Worm (Caenorhabditis elegans) whole organism, L4 larva: ENCODE results near the gene T04C12.1.
A peak's percentile ranks its signal among the peaks of the same experiment; 100 is the strongest.

Experiments used
- F26F4.8 ChIP-seq: fragments of 200-800 bp; sonication (Bioruptor generic); conservative IDR thresholded peaks from 2 replicates; pipeline ENCODE4 v1.3.6; 2022; ENCODE audit warnings: missing genetic modification characterization, missing compliant biosample characterization
- F49E8.2 ChIP-seq: sonication (generic microtip); optimal IDR thresholded peaks from 2 replicates; lab custom pipeline; 2016; ENCODE audit warnings: missing compliant biosample characterization, mild to moderate bottlenecking, missing genetic modification characterization, borderline replicate concordance
- R02D3.7 ChIP-seq: fragments of 150-350 bp; sonication (generic microtip); optimal IDR thresholded peaks from 3 replicates; lab custom pipeline; 2014; ENCODE audit warnings: missing biosample characterization, missing genetic modification characterization
- Y48G9A.11 ChIP-seq: fragments of 200-800 bp; sonication (Bioruptor generic); IDR thresholded peaks from 2 replicates; pipeline ENCODE4 v1.3.6; 2022; ENCODE audit warnings: missing genetic modification reagents, missing genetic modification characterization, missing compliant biosample characterization
- aha-1 ChIP-seq: fragments of 150-350 bp; peaks from one replicate; lab custom pipeline; 2014; ENCODE audit warnings: missing biosample characterization, missing genetic modification characterization
- aly-2 ChIP-seq: sonication (generic microtip); optimal IDR thresholded peaks from 2 replicates; lab custom pipeline; 2018; ENCODE audit warnings: missing biosample characterization, missing genetic modification characterization
- ama-1 ChIP-seq: fragments of 150-350 bp; optimal IDR thresholded peaks from 2 replicates; lab custom pipeline; 2014; ENCODE audit warnings: inconsistent platforms, mixed read lengths
- attf-4 ChIP-seq: sonication (generic microtip); optimal IDR thresholded peaks from 3 replicates; lab custom pipeline; 2017; ENCODE audit warnings: missing biosample characterization, missing genetic modification characterization
- ceh-44 ChIP-seq: fragments of 200-800 bp; sonication (Bioruptor generic); IDR thresholded peaks from 2 replicates; pipeline ENCODE4 v1.3.6; 2022; ENCODE audit warnings: missing genetic modification reagents, missing genetic modification characterization, missing compliant biosample characterization
- ces-1 ChIP-seq: fragments of 150-350 bp; sonication (generic microtip); optimal IDR thresholded peaks from 4 replicates; lab custom pipeline; 2014; ENCODE audit warnings: missing biosample characterization, missing genetic modification reagents, missing genetic modification characterization
- daf-12 ChIP-seq: fragments of 150-350 bp; optimal IDR thresholded peaks from 2 replicates; lab custom pipeline; 2014; ENCODE audit warnings: missing biosample characterization, missing genetic modification reagents, missing genetic modification characterization
- daf-8 ChIP-seq: fragments of 200-800 bp; sonication (Bioruptor generic); IDR thresholded peaks from 2 replicates; pipeline ENCODE4 v1.3.6; 2022; ENCODE audit warnings: missing genetic modification characterization, missing compliant biosample characterization
- dmd-6 ChIP-seq: fragments of 200-800 bp; sonication (Bioruptor generic); IDR thresholded peaks from 2 replicates; pipeline ENCODE4 v1.3.6; 2022; ENCODE audit warnings: missing genetic modification reagents, missing genetic modification characterization, missing compliant biosample characterization
- dmd-9 ChIP-seq: fragments of 200-800 bp; sonication (Bioruptor generic); IDR thresholded peaks from 2 replicates; pipeline ENCODE4 v1.3.6; 2022; ENCODE audit warnings: missing genetic modification reagents, missing genetic modification characterization, missing compliant biosample characterization
- dpl-1 ChIP-seq: fragments of 150-350 bp; optimal IDR thresholded peaks from 2 replicates; lab custom pipeline; 2014; ENCODE audit warnings: missing biosample characterization, missing genetic modification reagents, missing genetic modification characterization
- duxl-1 ChIP-seq: sonication (generic microtip); optimal IDR thresholded peaks from 2 replicates; lab custom pipeline; 2016; ENCODE audit warnings: mild to moderate bottlenecking, missing genetic modification characterization, moderate library complexity, missing compliant biosample characterization; ENCODE audit not compliant: poor library complexity
- dve-1 ChIP-seq: sonication (generic microtip); optimal IDR thresholded peaks from 2 replicates; lab custom pipeline; 2017; ENCODE audit warnings: antibody characterized with exemption, mild to moderate bottlenecking, missing genetic modification characterization, missing compliant biosample characterization; ENCODE audit not compliant: insufficient read depth
- egl-43 ChIP-seq: fragments of 200-800 bp; sonication (Bioruptor generic); IDR thresholded peaks from 2 replicates; pipeline ENCODE4 v1.3.6; 2022; ENCODE audit warnings: missing genetic modification reagents, missing genetic modification characterization, missing compliant biosample characterization
- fkh-10 ChIP-seq: fragments of 150-350 bp; optimal IDR thresholded peaks from 2 replicates; lab custom pipeline; 2014; ENCODE audit warnings: missing biosample characterization, missing genetic modification reagents, missing genetic modification characterization
- fos-1 ChIP-seq: fragments of 150-350 bp; optimal IDR thresholded peaks from 2 replicates; lab custom pipeline; 2014; ENCODE audit warnings: missing biosample characterization, missing genetic modification characterization
- lin-13 ChIP-seq: fragments of 150-350 bp; optimal IDR thresholded peaks from 2 replicates; lab custom pipeline; 2014; ENCODE audit warnings: missing biosample characterization, missing genetic modification reagents, missing genetic modification characterization
- lsy-2 ChIP-seq, 2 experiments: fragments of 150-350 bp in 1 of 2; sonication (generic microtip) in 1 of 2; optimal IDR thresholded peaks; 2 replicates each; lab custom pipeline; 2014 to 2017; ENCODE audit warnings: missing biosample characterization in 2 of 2, missing genetic modification characterization in 2 of 2
- madf-9 ChIP-seq: fragments of 200-800 bp; sonication (Bioruptor generic); conservative IDR thresholded peaks from 2 replicates; pipeline ENCODE4 v1.3.6; 2022; ENCODE audit warnings: missing genetic modification reagents, missing genetic modification characterization, missing compliant biosample characterization
- mes-2 ChIP-seq: sonication (generic microtip); optimal IDR thresholded peaks from 2 replicates; lab custom pipeline; 2016; ENCODE audit warnings: missing genotype, mild to moderate bottlenecking, missing genetic modification characterization, missing compliant biosample characterization; ENCODE audit not compliant: poor library complexity, severe bottlenecking
- nhr-102 ChIP-seq: sonication (generic microtip); optimal IDR thresholded peaks from 2 replicates; lab custom pipeline; 2016; ENCODE audit warnings: mild to moderate bottlenecking, missing genetic modification characterization, moderate library complexity, missing compliant biosample characterization
- nhr-11 ChIP-seq: fragments of 150-350 bp; optimal IDR thresholded peaks from 2 replicates; lab custom pipeline; 2014; ENCODE audit warnings: missing biosample characterization, missing genetic modification characterization
- nhr-237 ChIP-seq: sonication (generic microtip); optimal IDR thresholded peaks from 2 replicates; lab custom pipeline; 2017; ENCODE audit warnings: missing biosample characterization, missing genetic modification characterization
- nhr-77 ChIP-seq: fragments of 150-350 bp; optimal IDR thresholded peaks from 2 replicates; lab custom pipeline; 2014; ENCODE audit warnings: missing biosample characterization, missing genetic modification characterization
- pha-4 ChIP-seq, 2 experiments: fragments of 150-350 bp in 1 of 2; fragments of 200-800 bp in 1 of 2; sonication (Bioruptor generic) in 1 of 2; IDR thresholded peaks in 1 of 2; optimal IDR thresholded peaks in 1 of 2; 2 replicates each; pipeline versions ENCODE4 v1.3.6 to Lab custom; 2014 to 2022; ENCODE audit warnings: missing genetic modification characterization in 2 of 2, missing genetic modification reagents in 2 of 2, missing biosample characterization in 1 of 2, missing compliant biosample characterization in 1 of 2
- rbr-2 ChIP-seq: sonication (generic microtip); optimal IDR thresholded peaks from 2 replicates; lab custom pipeline; 2016; ENCODE audit warnings: missing genotype, missing genetic modification characterization, missing compliant biosample characterization
- snpc-1.2 ChIP-seq: fragments of 200-800 bp; sonication (Bioruptor generic); IDR thresholded peaks from 2 replicates; pipeline ENCODE4 v1.3.6; 2022; ENCODE audit warnings: missing genetic modification reagents, missing genetic modification characterization, missing compliant biosample characterization
- snpc-4 ChIP-seq: fragments of 150-350 bp; optimal IDR thresholded peaks from 2 replicates; lab custom pipeline; 2014; ENCODE audit warnings: missing biosample characterization, missing genetic modification characterization
- spr-3 ChIP-seq: fragments of 200-800 bp; sonication (Bioruptor generic); optimal IDR thresholded peaks from 2 replicates; lab custom pipeline; 2018; ENCODE audit warnings: mild to moderate bottlenecking, missing genetic modification characterization, missing compliant biosample characterization
- tra-1 ChIP-seq: fragments of 200-800 bp; sonication (Bioruptor generic); IDR thresholded peaks from 2 replicates; pipeline ENCODE4 v1.3.6; 2022; ENCODE audit warnings: missing genetic modification reagents, missing genetic modification characterization, missing compliant biosample characterization
- unc-130 ChIP-seq: sonication (generic microtip); optimal IDR thresholded peaks from 2 replicates; lab custom pipeline; 2016; ENCODE audit warnings: missing genetic modification reagents, missing genetic modification characterization, missing compliant biosample characterization
- unc-62 ChIP-seq, 3 experiments: fragments of 150-350 bp in 1 of 3; sonication (generic microtip); optimal IDR thresholded peaks in 2 of 3; peaks in 1 of 3; 1 replicate in 1 of 3; 2 replicates in 2 of 3; lab custom pipeline; 2014 to 2017; ENCODE audit warnings: missing biosample characterization in 3 of 3, missing genetic modification characterization in 3 of 3, missing genetic modification reagents in 3 of 3, missing genotype in 1 of 3
- vab-7 ChIP-seq: fragments of 200-800 bp; sonication (Bioruptor generic); IDR thresholded peaks from 2 replicates; pipeline ENCODE4 v1.3.6; 2022; ENCODE audit warnings: missing genetic modification reagents, missing genetic modification characterization, missing compliant biosample characterization
- zfp-2 ChIP-seq: sonication (generic microtip); optimal IDR thresholded peaks from 2 replicates; lab custom pipeline; 2016; ENCODE audit warnings: mild to moderate bottlenecking, missing genetic modification characterization, missing compliant biosample characterization
- zfp-3 ChIP-seq: fragments of 200-800 bp; sonication (Bioruptor generic); conservative IDR thresholded peaks from 2 replicates; pipeline ENCODE4 v1.3.6; 2022; ENCODE audit warnings: missing genetic modification reagents, missing genetic modification characterization, missing compliant biosample characterization
- zip-11 ChIP-seq: fragments of 200-800 bp; sonication (Bioruptor generic); IDR thresholded peaks from 2 replicates; pipeline ENCODE4 v1.3.6; 2022; ENCODE audit warnings: missing genetic modification characterization, missing compliant biosample characterization
- ztf-11 ChIP-seq: fragments of 150-350 bp; optimal IDR thresholded peaks from 2 replicates; lab custom pipeline; 2014; ENCODE audit warnings: missing biosample characterization, missing genetic modification characterization

T04C12.1 gene

ce11 chrV:11029309-11029708 lies 29.8 kb downstream of the T04C12.1 start (continued):
- TF ChIP-seq dmd-6 (no peak; the same call in 1 of the 2 replicates), ama-1 (no peak), dve-1 (tag; lab: Kevin White, UChicago) (peak; percentile 42), lin-13 (no peak), madf-9 (GFP tag; lab: Robert Waterston, UW) (0 out of 2 replicates have a peak, but pooled peaks have one; percentile 17), egl-43 (GFP tag; lab: Robert Waterston, UW) (no peak), lsy-2 (tag; optimal IDR thresholded peaks at IDR 0.05; lab: Kevin White, UChicago) (peak in 1 of 2 experiments; percentile 70), nhr-237 (tag; lab: Kevin White, UChicago) (no peak), dmd-9 (GFP tag; lab: Robert Waterston, UW) (peak; percentile 69), duxl-1 (tag; lab: Kevin White, UChicago) (peak; percentile 68), zfp-2 (tag; lab: Kevin White, UChicago) (no peak), daf-12 (no peak), daf-8 (GFP tag; lab: Robert Waterston, UW) (no peak), zfp-3 (GFP tag; lab: Robert Waterston, UW) (0 out of 2 replicates have a peak, but pooled peaks have one; percentile 49), spr-3 (GFP tag; lab: Kevin White, UChicago) (no peak), vab-7 (GFP tag; lab: Robert Waterston, UW) (no peak), aly-2 (no peak), fkh-10 (no peak), R02D3.7 (tag; lab: Kevin White, UChicago) (no peak), tra-1 (GFP tag; lab: Robert Waterston, UW) (no peak), ztf-11 (no peak), unc-130 (peak; percentile 88), F49E8.2 (peak; percentile 27), fos-1 (tag; lab: Kevin White, UChicago) (no peak), F26F4.8 (GFP tag; lab: Robert Waterston, UW) (no peak), nhr-102 (tag; lab: Kevin White, UChicago) (no peak), Y48G9A.11 (GFP tag; lab: Robert Waterston, UW) (no peak), zip-11 (GFP tag; lab: Robert Waterston, UW) (no peak), nhr-11 (no peak), attf-4 (tag; lab: Kevin White, UChicago) (no peak), mes-2 (tag; lab: Kevin White, UChicago) (peak; percentile 97), dpl-1 (GFP tag; lab: Kevin White, UChicago) (peak; percentile 95), snpc-1.2 (no peak), rbr-2 (peak; percentile 39), snpc-4 (no peak), ces-1 (GFP tag; lab: Kevin White, UChicago) (no peak), nhr-77 (tag; lab: Kevin White, UChicago) (no peak), pha-4 (GFP tag; IDR thresholded peaks at IDR 0.05; lab: Robert Waterston, UW) (no peak), pha-4 (tag; optimal IDR thresholded peaks at IDR 0.05; lab: Kevin White, UChicago) (no peak)

DNA sequence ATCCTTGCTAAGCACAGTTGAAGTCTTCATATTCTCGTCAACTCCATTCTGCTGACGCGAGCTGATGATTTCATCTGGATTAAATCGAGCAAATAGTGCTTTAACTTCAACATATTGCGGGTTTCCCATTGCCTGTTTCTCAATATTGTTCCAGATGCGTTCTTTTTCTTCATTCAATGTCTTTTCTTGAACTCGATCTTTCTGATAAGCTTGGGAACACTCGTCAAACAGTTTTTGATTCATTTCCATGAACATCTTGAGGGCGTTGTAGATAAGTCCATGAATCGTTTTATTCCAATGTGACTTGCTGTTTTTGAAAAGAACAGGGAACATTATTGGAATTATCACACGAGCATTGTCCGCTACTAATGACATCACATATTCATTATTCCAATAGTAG lies 31.3 kb downstream of the T04C12.1 start:
- TF ChIP-seq ceh-44 (GFP tag; lab: Robert Waterston, UW) (no peak), unc-62 (GFP tag; optimal IDR thresholded peaks at IDR 0.05 in 1 of 2; lab: Kevin White, UChicago) (peak in 1 of 2 experiments; percentile 60), unc-62 (tag; optimal IDR thresholded peaks at IDR 0.05; lab: Kevin White, UChicago) (no peak), aha-1 (peak; percentile 92)
- TF ChIP-seq, all 104 proteins: peak for 2
